Worm (Caenorhabditis elegans) whole organism, L4 larva: ENCODE data around the gene sbp-1.

Experiments used
- T20F7.1 ChIP-seq: fragments of 200-800 bp; sonication (Bioruptor generic); optimal IDR thresholded peaks from 2 replicates; lab custom pipeline; 2018; ENCODE audit warnings: mild to moderate bottlenecking, missing genetic modification characterization, missing compliant biosample characterization
- T26A8.4 ChIP-seq: fragments of 200-800 bp; sonication (Bioruptor generic); IDR thresholded peaks from 2 replicates; pipeline ENCODE4 v1.3.6; 2022; ENCODE audit warnings: missing genetic modification characterization, missing compliant biosample characterization
- Y75B8A.6 ChIP-seq: fragments of 200-800 bp; sonication (Bioruptor generic); IDR thresholded peaks from 2 replicates; pipeline ENCODE4 v1.3.6; 2022; ENCODE audit warnings: missing genetic modification reagents, missing genetic modification characterization, missing compliant biosample characterization
- ZK337.2 ChIP-seq: fragments of 200-800 bp; sonication (Bioruptor generic); IDR thresholded peaks from 2 replicates; pipeline ENCODE4 v1.3.6; 2022; ENCODE audit warnings: missing genetic modification reagents, missing genetic modification characterization, missing compliant biosample characterization
- ZK546.5 ChIP-seq, 2 experiments: sonication (generic microtip); optimal IDR thresholded peaks; 2 replicates each; lab custom pipeline; 2017; ENCODE audit warnings: missing biosample characterization in 2 of 2, missing genetic modification characterization in 2 of 2
- aha-1 ChIP-seq: fragments of 150-350 bp; peaks from one replicate; lab custom pipeline; 2014; ENCODE audit warnings: missing biosample characterization, missing genetic modification characterization
- ceh-28 ChIP-seq: fragments of 150-350 bp; optimal IDR thresholded peaks from 2 replicates; lab custom pipeline; 2014; ENCODE audit warnings: missing biosample characterization, missing genetic modification reagents, missing genetic modification characterization
- ceh-44 ChIP-seq: fragments of 200-800 bp; sonication (Bioruptor generic); IDR thresholded peaks from 2 replicates; pipeline ENCODE4 v1.3.6; 2022; ENCODE audit warnings: missing genetic modification reagents, missing genetic modification characterization, missing compliant biosample characterization
- daf-19 ChIP-seq: fragments of 200-800 bp; sonication (Bioruptor generic); conservative IDR thresholded peaks from 2 replicates; pipeline ENCODE4 v1.3.6; 2022; ENCODE audit warnings: missing genetic modification characterization, missing compliant biosample characterization
- egl-43 ChIP-seq: fragments of 200-800 bp; sonication (Bioruptor generic); IDR thresholded peaks from 2 replicates; pipeline ENCODE4 v1.3.6; 2022; ENCODE audit warnings: missing genetic modification reagents, missing genetic modification characterization, missing compliant biosample characterization
- gei-8 ChIP-seq: fragments of 200-800 bp; sonication (Bioruptor generic); optimal IDR thresholded peaks from 2 replicates; lab custom pipeline; 2018; ENCODE audit warnings: mild to moderate bottlenecking, missing genetic modification characterization, missing compliant biosample characterization
- lim-7 ChIP-seq: fragments of 200-800 bp; sonication (Bioruptor generic); IDR thresholded peaks from 2 replicates; pipeline ENCODE4 v1.3.6; 2022; ENCODE audit warnings: missing genetic modification characterization, missing compliant biosample characterization
- lin-1 ChIP-seq: fragments of 200-800 bp; sonication (Bioruptor generic); IDR thresholded peaks from 2 replicates; pipeline ENCODE4 v1.3.6; 2022; ENCODE audit warnings: missing genetic modification reagents, missing genetic modification characterization, missing compliant biosample characterization
- lin-38 ChIP-seq: fragments of 200-800 bp; sonication (Bioruptor generic); IDR thresholded peaks from 2 replicates; pipeline ENCODE4 v1.3.6; 2022; ENCODE audit warnings: missing genetic modification reagents, missing genetic modification characterization, missing compliant biosample characterization
- lin-39 ChIP-seq: fragments of 150-350 bp; optimal IDR thresholded peaks from 2 replicates; lab custom pipeline; 2014; ENCODE audit warnings: missing biosample characterization, missing genetic modification reagents, missing genetic modification characterization
- lsy-2 ChIP-seq, 2 experiments: fragments of 150-350 bp in 1 of 2; sonication (generic microtip) in 1 of 2; optimal IDR thresholded peaks; 2 replicates each; lab custom pipeline; 2014 to 2017; ENCODE audit warnings: missing biosample characterization in 2 of 2, missing genetic modification characterization in 2 of 2
- mes-2 ChIP-seq: sonication (generic microtip); optimal IDR thresholded peaks from 2 replicates; lab custom pipeline; 2016; ENCODE audit warnings: missing genotype, mild to moderate bottlenecking, missing genetic modification characterization, missing compliant biosample characterization; ENCODE audit not compliant: poor library complexity, severe bottlenecking
- mxl-2 ChIP-seq: fragments of 200-800 bp; sonication (Bioruptor generic); conservative IDR thresholded peaks from 2 replicates; pipeline ENCODE4 v1.3.6; 2022; ENCODE audit warnings: missing genetic modification reagents, missing genetic modification characterization, missing compliant biosample characterization
- mxl-3 ChIP-seq: fragments of 200-800 bp; sonication (Bioruptor generic); optimal IDR thresholded peaks from 2 replicates; lab custom pipeline; 2018; ENCODE audit warnings: mild to moderate bottlenecking, missing genetic modification characterization, missing compliant biosample characterization
- nhr-10 ChIP-seq: fragments of 150-350 bp; optimal IDR thresholded peaks from 2 replicates; lab custom pipeline; 2014; ENCODE audit warnings: missing biosample characterization, missing genetic modification characterization
- nhr-25 ChIP-seq: sonication (generic microtip); optimal IDR thresholded peaks from 2 replicates; lab custom pipeline; 2017; ENCODE audit warnings: missing genetic modification characterization, mild to moderate bottlenecking, missing compliant biosample characterization, antibody characterized with exemption, moderate library complexity, borderline replicate concordance; ENCODE audit not compliant: insufficient read depth
- nhr-28 ChIP-seq: fragments of 150-350 bp; optimal IDR thresholded peaks from 2 replicates; lab custom pipeline; 2014; ENCODE audit warnings: missing biosample characterization, missing genetic modification characterization
- nhr-41 ChIP-seq: fragments of 200-800 bp; sonication (Bioruptor generic); IDR thresholded peaks from 2 replicates; pipeline ENCODE4 v1.3.6; 2022; ENCODE audit warnings: missing genetic modification reagents, missing genetic modification characterization, missing compliant biosample characterization
- nhr-42 ChIP-seq: fragments of 200-800 bp; sonication (Bioruptor generic); IDR thresholded peaks from 2 replicates; pipeline ENCODE4 v1.3.6; 2022; ENCODE audit warnings: missing genetic modification characterization, missing compliant biosample characterization
- nhr-6 ChIP-seq: fragments of 150-350 bp; optimal IDR thresholded peaks from 2 replicates; lab custom pipeline; 2014; ENCODE audit warnings: missing biosample characterization, missing genetic modification characterization
- rbr-2 ChIP-seq: sonication (generic microtip); optimal IDR thresholded peaks from 2 replicates; lab custom pipeline; 2016; ENCODE audit warnings: missing genotype, missing genetic modification characterization, missing compliant biosample characterization
- set-16 ChIP-seq: fragments of 200-800 bp; sonication (Bioruptor generic); IDR thresholded peaks from 2 replicates; pipeline ENCODE4 v1.3.6; 2022; ENCODE audit warnings: missing genetic modification reagents, missing genetic modification characterization, missing compliant biosample characterization
- tag-97 ChIP-seq: fragments of 200-800 bp; sonication (Bioruptor generic); IDR thresholded peaks from 2 replicates; pipeline ENCODE4 v1.3.6; 2022; ENCODE audit warnings: missing genetic modification characterization, missing compliant biosample characterization
- unc-62 ChIP-seq, 3 experiments: fragments of 150-350 bp in 1 of 3; sonication (generic microtip); optimal IDR thresholded peaks in 2 of 3; peaks in 1 of 3; 1 replicate in 1 of 3; 2 replicates in 2 of 3; lab custom pipeline; 2014 to 2017; ENCODE audit warnings: missing biosample characterization in 3 of 3, missing genetic modification characterization in 3 of 3, missing genetic modification reagents in 3 of 3, missing genotype in 1 of 3
- vab-7 ChIP-seq: fragments of 200-800 bp; sonication (Bioruptor generic); IDR thresholded peaks from 2 replicates; pipeline ENCODE4 v1.3.6; 2022; ENCODE audit warnings: missing genetic modification reagents, missing genetic modification characterization, missing compliant biosample characterization
- zag-1 ChIP-seq: fragments of 150-350 bp; optimal IDR thresholded peaks from 2 replicates; lab custom pipeline; 2014; ENCODE audit warnings: missing biosample characterization, missing genetic modification characterization
- zfp-3 ChIP-seq: fragments of 200-800 bp; sonication (Bioruptor generic); conservative IDR thresholded peaks from 2 replicates; pipeline ENCODE4 v1.3.6; 2022; ENCODE audit warnings: missing genetic modification reagents, missing genetic modification characterization, missing compliant biosample characterization
- ztf-11 ChIP-seq: fragments of 150-350 bp; optimal IDR thresholded peaks from 2 replicates; lab custom pipeline; 2014; ENCODE audit warnings: missing biosample characterization, missing genetic modification characterization
- ztf-7 ChIP-seq: fragments of 150-350 bp; optimal IDR thresholded peaks from 2 replicates; lab custom pipeline; 2014; ENCODE audit warnings: missing biosample characterization, missing genetic modification characterization

Gene sbp-1

DNA sequence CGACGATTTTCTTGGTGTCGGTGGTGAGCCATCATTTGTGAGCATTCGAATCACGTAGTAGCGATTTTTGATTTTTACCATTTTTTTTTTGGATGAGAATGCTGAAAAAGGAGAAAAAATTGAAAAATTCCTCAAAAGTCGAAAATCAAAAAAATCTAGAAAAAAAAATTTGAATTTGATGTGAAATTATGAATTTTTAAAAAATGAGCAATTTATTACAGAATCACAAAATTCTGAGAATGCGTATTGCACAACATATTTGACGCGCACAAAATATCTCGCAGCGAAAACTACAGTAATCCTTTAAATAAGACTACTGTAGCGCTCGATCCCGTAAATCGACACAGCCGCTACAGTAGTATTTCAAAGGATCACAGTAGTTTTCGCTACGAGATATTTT, 44.9 kb upstream of the sbp-1 start, which contains the start of gene popl-5:
TSS of gene popl-5 (minus strand) at position 101 of the 400 bp plus-strand sequence.
- TF ChIP-seq mxl-2 (GFP tag; lab: Robert Waterston, UW) (no peak), lin-39 (no peak), ztf-11 (no peak), lin-1 (GFP tag; lab: Robert Waterston, UW) (no peak), nhr-6 (tag; lab: Kevin White, UChicago) (no peak), rbr-2 (no peak), lsy-2 (tag; optimal IDR thresholded peaks at IDR 0.05; lab: Kevin White, UChicago) (no peak), zfp-3 (GFP tag; lab: Robert Waterston, UW) (no peak), ceh-28 (tag; lab: Kevin White, UChicago) (no peak)

DNA sequence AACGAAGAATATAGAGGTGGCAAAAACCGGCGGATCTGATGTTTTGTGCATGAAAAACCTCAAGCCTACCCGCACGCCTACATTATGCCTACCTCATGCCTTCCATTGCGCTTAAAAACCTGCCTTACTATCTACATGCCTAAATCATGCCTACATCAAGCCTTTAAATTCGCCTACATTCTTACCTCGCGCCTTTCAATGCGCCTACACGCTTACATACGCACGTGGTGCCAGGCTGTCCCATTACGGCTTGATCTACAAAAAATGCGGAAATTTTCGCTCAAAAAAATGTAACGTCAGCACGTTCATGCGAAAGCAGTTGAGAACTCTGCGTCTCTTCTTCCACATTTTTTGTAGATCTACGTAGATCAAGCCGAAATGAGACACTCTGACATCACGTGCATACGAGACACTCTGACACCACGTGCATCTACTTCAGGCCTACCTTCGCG, 41.8 kb upstream of the sbp-1 start, which contains the start of gene fbxa-220:
TSS of gene fbxa-220 (minus strand) at position 51 of the 452 bp plus-strand sequence.
- TF ChIP-seq T20F7.1 (no peak), lin-1 (GFP tag; lab: Robert Waterston, UW) (no peak), lim-7 (GFP tag; lab: Robert Waterston, UW) (no peak), aha-1 (peak; percentile 95), ZK337.2 (GFP tag; lab: Robert Waterston, UW) (no peak), gei-8 (GFP tag; lab: Kevin White, UChicago) (no peak)

DNA sequence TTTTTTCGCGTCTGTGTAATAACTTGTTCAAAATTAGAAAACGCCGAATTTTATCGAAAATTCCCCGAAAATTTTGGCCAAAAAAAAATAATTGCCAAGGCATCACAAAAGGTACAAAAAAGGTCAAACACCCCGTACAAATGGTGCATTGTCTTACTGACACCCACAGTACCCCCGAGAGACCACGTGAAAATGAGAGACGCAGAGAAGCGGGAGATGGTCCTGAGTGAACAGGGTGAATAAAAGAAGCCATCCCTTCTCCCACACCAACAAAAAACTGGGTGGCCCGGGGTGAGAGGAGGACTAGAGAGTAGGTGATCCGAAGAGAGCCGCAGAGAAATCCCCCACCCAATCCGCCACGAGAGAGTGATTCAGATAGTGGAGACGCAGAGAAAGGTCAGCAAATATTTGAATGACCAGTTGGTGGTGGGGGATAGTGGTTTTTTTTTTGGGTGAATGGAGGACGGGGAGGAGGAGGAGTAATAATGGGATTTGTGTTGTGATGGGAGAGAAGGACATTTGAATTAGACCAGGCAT, 39.0 kb upstream of the sbp-1 start:
- TF ChIP-seq nhr-42 = no peak
- TF ChIP-seq set-16 (GFP tag; lab: Robert Waterston, UW) = peak; percentile 55

DNA sequence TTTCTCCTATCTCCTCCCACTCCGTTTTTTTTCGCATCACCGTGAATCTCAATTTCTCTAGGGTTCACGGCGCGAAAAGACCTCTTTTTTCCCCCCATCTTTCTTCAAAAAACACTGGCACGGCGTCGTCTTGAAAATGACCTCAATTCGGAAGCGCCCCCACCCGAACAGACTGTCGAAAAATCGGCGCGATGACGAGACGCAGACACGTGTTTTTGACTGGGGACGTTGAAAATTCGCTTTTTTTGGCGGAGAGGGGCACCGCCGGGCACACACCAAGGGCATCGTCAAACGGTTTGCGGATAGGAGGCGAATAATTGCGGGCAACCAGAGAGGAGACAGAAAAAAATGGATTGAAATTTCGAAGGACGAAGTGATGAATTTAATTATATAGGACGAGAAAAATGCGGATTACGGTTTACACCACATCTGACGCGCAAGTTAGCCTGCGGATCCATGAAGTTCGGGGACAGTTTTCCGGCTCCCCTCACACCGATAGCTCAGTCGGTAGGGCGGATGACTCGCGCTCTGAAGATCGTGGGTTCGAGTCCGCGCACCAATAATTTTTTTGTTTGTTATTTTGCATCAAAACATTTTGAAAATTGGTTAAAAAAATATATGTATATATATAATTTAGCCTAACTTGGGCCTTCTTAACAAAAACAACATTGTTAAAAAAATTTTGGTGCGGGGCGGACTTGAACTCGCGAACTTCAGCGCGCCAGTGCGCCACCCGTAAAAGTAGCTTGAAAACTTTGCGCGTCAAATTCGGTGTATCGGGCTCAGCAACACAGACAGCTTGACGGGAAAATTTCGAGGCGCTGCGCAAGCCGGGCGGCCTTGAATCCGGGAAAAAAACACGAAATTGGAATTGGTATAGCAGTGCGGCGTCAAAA, 36.4 kb upstream of the sbp-1 start:
- no peak for TF ChIP-seq tag-97
- 0 out of 2 replicates have a peak, but pooled peaks have one; percentile 35 for TF ChIP-seq nhr-42
- TF ChIP-seq nhr-25 (tag; lab: Kevin White, UChicago) = peak; percentile 42
- 0 out of 2 replicates have a peak, but pooled peaks have one; percentile 4 for TF ChIP-seq egl-43 (GFP tag; lab: Robert Waterston, UW)
- 0 out of 2 replicates have a peak, but pooled peaks have one; percentile 4 for TF ChIP-seq ceh-44 (GFP tag; lab: Robert Waterston, UW)
- peak in 1 of 2 experiments; percentile 26 for TF ChIP-seq unc-62 (GFP tag; optimal IDR thresholded peaks at IDR 0.05 in 1 of 2; lab: Kevin White, UChicago)
- no peak for TF ChIP-seq unc-62 (tag; optimal IDR thresholded peaks at IDR 0.05; lab: Kevin White, UChicago)
- TF ChIP-seq ZK546.5 (tag; optimal IDR thresholded peaks at IDR 0.05; lab: Kevin White, UChicago) = no peak
- 0 out of 2 replicates have a peak, but pooled peaks have one; percentile 22 for TF ChIP-seq set-16 (GFP tag; lab: Robert Waterston, UW)
- TF ChIP-seq mxl-3 (GFP tag; lab: Kevin White, UChicago) = peak; percentile 46

DNA sequence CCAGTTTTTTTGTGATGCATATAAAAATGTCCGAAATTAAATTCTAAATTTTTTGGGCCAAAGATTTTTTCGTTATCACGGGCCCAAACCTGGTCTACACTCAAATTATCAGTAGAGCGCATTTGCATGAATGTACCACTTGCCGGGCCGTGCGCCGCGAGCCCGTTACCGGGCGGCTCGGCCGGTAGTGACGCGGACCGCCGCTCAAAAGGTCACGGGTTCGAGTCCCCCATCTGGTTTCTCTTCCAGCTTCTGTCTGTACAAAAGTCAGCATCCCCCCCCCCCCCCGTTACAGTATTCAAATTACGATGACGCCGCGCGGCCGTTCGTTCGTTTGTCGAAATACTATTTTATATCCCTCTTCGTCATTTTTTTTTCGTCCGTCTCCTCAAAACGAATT, 34.9 kb upstream of the sbp-1 start:
- TF ChIP-seq Y75B8A.6 (GFP tag; lab: Robert Waterston, UW) = no peak
- TF ChIP-seq daf-19 (GFP tag; lab: Robert Waterston, UW) = no peak
- TF ChIP-seq vab-7 (GFP tag; lab: Robert Waterston, UW) = no peak
- TF ChIP-seq zag-1 = no peak
- no peak for TF ChIP-seq nhr-41 (GFP tag; lab: Robert Waterston, UW)
- peak; percentile 49 for TF ChIP-seq lin-38 (GFP tag; lab: Robert Waterston, UW)
- TF ChIP-seq T20F7.1 = no peak
- no peak for TF ChIP-seq unc-62 (GFP tag; optimal IDR thresholded peaks at IDR 0.05 in 1 of 2; lab: Kevin White, UChicago)
- TF ChIP-seq unc-62 (tag; optimal IDR thresholded peaks at IDR 0.05; lab: Kevin White, UChicago) = no peak
- no peak for TF ChIP-seq ZK546.5 (tag; optimal IDR thresholded peaks at IDR 0.05; lab: Kevin White, UChicago)
- TF ChIP-seq nhr-28 (tag; lab: Kevin White, UChicago) = no peak
- peak; percentile 90 for TF ChIP-seq set-16 (GFP tag; lab: Robert Waterston, UW)
- no peak for TF ChIP-seq zfp-3 (GFP tag; lab: Robert Waterston, UW)
- TF ChIP-seq T26A8.4 (GFP tag; lab: Robert Waterston, UW) = no peak
- TF ChIP-seq ztf-7 (tag; lab: Kevin White, UChicago) = no peak
- TF ChIP-seq lin-39 = no peak
- no peak for TF ChIP-seq mes-2 (tag; lab: Kevin White, UChicago)
- TF ChIP-seq nhr-10 = no peak
